Worm (Caenorhabditis elegans): Measurements from ENCODE around the gene mdt-8.
A peak's percentile ranks its signal among the peaks of the same experiment; 100 is the strongest.

mdt-8 gene

DNA sequence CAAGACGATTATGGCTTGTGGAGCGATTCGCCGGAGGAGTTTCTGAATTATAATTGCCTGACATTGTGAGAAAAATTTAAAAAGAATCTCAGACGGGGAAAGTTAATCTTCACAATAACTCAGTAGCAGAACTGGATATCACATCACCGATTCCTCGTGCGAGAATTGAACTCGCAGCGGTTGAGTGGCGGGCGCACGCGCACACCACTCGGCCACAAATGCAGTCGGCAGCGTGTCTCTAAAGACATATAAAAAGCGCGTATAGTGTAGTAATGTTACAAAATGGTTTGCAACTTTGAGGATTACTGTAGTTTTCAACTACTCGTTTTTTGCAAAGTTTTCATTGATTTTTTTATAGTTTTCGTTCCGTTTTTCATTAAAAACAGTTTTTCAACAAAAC is 49.0 kb downstream of the mdt-8 start:
- peak; percentile 93 for TF ChIP-seq ceh-43 (GFP tag; optimal IDR thresholded peaks at IDR 0.05)
- TF ChIP-seq sptf-1 (tag; optimal IDR thresholded peaks at IDR 0.05), result peak; percentile 100
- peak; percentile 99 for TF ChIP-seq mls-2 (tag; optimal IDR thresholded peaks at IDR 0.05)
- no peak for TF ChIP-seq elt-1 (tag; optimal IDR thresholded peaks at IDR 0.05; ENCODE audit: borderline replicate concordance, insufficient read depth)
- TF ChIP-seq lin-13 (tag; optimal IDR thresholded peaks at IDR 0.05), result peak; percentile 81
- no peak for TF ChIP-seq nhr-12 (tag; optimal IDR thresholded peaks at IDR 0.05)
- peak; percentile 98 for TF ChIP-seq cnd-1 (tag; optimal IDR thresholded peaks at IDR 0.05)
- TF ChIP-seq nhr-2 (tag; optimal IDR thresholded peaks at IDR 0.05), result no peak
- peak; percentile 98 for TF ChIP-seq drap-1 (GFP tag; optimal IDR thresholded peaks at IDR 0.05)
- no peak for TF ChIP-seq hlh-1 (tag; optimal IDR thresholded peaks at IDR 0.05)
- peak; percentile 96 for TF ChIP-seq flh-1 (GFP tag; optimal IDR thresholded peaks at IDR 0.05)
- no peak for TF ChIP-seq snpc-4 (tag; optimal IDR thresholded peaks at IDR 0.05)
- no peak for TF ChIP-seq nhr-237 (tag; optimal IDR thresholded peaks at IDR 0.05)
- TF ChIP-seq unc-39 (tag; optimal IDR thresholded peaks at IDR 0.05), result no peak
- TF ChIP-seq ceh-83 (GFP tag; optimal IDR thresholded peaks at IDR 0.05), result peak; percentile 99
- peak; percentile 58 for TF ChIP-seq ztf-11 (tag; optimal IDR thresholded peaks at IDR 0.05)
- no peak for TF ChIP-seq blmp-1 (tag; optimal IDR thresholded peaks at IDR 0.05)
- peak; percentile 84 for TF ChIP-seq lsy-2 (tag; optimal IDR thresholded peaks at IDR 0.05)
- no peak for TF ChIP-seq zip-8 (tag; optimal IDR thresholded peaks at IDR 0.05)
- TF ChIP-seq unc-120 (tag; optimal IDR thresholded peaks at IDR 0.05; ENCODE audit: poor library complexity, severe bottlenecking), result peak; percentile 94
- TF ChIP-seq lin-32 (GFP tag; optimal IDR thresholded peaks at IDR 0.05), result peak; percentile 96
- TF ChIP-seq unc-62 (GFP tag; optimal IDR thresholded peaks at IDR 0.05), result peak; percentile 74
- peak; percentile 95 for TF ChIP-seq ham-2 (GFP tag; optimal IDR thresholded peaks at IDR 0.05)
- TF ChIP-seq nhr-28 (tag; optimal IDR thresholded peaks at IDR 0.05), result peak; percentile 48
- no peak for TF ChIP-seq ces-1 (GFP tag; optimal IDR thresholded peaks at IDR 0.05)
- TF ChIP-seq pha-4 (tag; optimal IDR thresholded peaks at IDR 0.05), result peak; percentile 66
- no peak for TF ChIP-seq ceh-39 (tag; optimal IDR thresholded peaks at IDR 0.05)
- no peak for TF ChIP-seq nhr-76 (tag; optimal IDR thresholded peaks at IDR 0.05)
- peak; percentile 94 for TF ChIP-seq sem-2 (GFP tag; optimal IDR thresholded peaks at IDR 0.05)
- peak; percentile 92 for TF ChIP-seq bed-3 (GFP tag; optimal IDR thresholded peaks at IDR 0.05)
- TF ChIP-seq mep-1 (tag; optimal IDR thresholded peaks at IDR 0.05), result peak; percentile 80
- TF ChIP-seq mab-5 (tag; optimal IDR thresholded peaks at IDR 0.05), result no peak
- TF ChIP-seq elt-3 (tag; optimal IDR thresholded peaks at IDR 0.05), result no peak
- TF ChIP-seq M03D4.4 (tag; optimal IDR thresholded peaks at IDR 0.05), result peak; percentile 97
- TF ChIP-seq tbx-8 (GFP tag; optimal IDR thresholded peaks at IDR 0.05), result peak; percentile 93

DNA sequence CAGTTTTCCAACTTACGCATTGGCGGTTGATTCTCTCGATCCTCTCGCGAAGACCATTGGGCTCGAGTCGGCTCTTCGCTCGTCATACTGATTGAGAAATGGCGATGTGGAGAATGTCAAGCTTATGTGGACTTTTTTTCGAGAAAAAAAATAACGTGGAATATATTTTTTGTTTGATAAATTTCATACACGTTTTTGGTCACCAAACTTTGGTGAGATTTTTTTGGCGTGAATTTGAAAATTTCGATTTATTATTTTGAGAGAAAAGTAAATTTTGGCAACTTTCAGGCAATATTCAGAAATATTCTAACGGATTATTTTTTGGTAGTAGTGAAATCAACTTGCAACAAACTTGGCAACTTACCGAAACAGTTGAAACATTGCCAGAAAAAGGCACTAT is 54.5 kb downstream of the mdt-8 start, which contains the start of gene W02B12.12:
Gene W02B12.12, minus strand, starts transcription at position 101 of the 400 bp plus-strand sequence.
- TF ChIP-seq snpc-4 (tag; optimal IDR thresholded peaks at IDR 0.05) (no peak), cnd-1 (tag; optimal IDR thresholded peaks at IDR 0.05) (no peak), nhr-237 (tag; optimal IDR thresholded peaks at IDR 0.05) (no peak), unc-39 (tag; optimal IDR thresholded peaks at IDR 0.05) (no peak), ceh-83 (GFP tag; optimal IDR thresholded peaks at IDR 0.05) (no peak), lin-13 (tag; optimal IDR thresholded peaks at IDR 0.05) (no peak), lin-32 (GFP tag; optimal IDR thresholded peaks at IDR 0.05) (no peak), ztf-11 (tag; optimal IDR thresholded peaks at IDR 0.05) (no peak), ceh-43 (GFP tag; optimal IDR thresholded peaks at IDR 0.05) (no peak), M03D4.4 (tag; optimal IDR thresholded peaks at IDR 0.05) (no peak), unc-62 (GFP tag; optimal IDR thresholded peaks at IDR 0.05) (no peak), zip-8 (tag; optimal IDR thresholded peaks at IDR 0.05) (no peak), drap-1 (GFP tag; optimal IDR thresholded peaks at IDR 0.05) (no peak), elt-3 (tag; optimal IDR thresholded peaks at IDR 0.05) (no peak), tbx-8 (GFP tag; optimal IDR thresholded peaks at IDR 0.05) (no peak), sptf-1 (tag; optimal IDR thresholded peaks at IDR 0.05) (no peak), hlh-1 (tag; optimal IDR thresholded peaks at IDR 0.05) (no peak)
